Worm (Caenorhabditis elegans) whole organism, young adult: ENCODE results near the gene oig-2.
"Not testable (repeated sequence)": the region's sequence is repeated elsewhere in the genome, so short reads cannot be mapped to it uniquely, and the experiment has no call there.

Source experiments
- B0019.2 ChIP-seq: fragments of 200-800 bp; sonication (Bioruptor generic); conservative IDR thresholded peaks from 2 replicates; pipeline ENCODE4 v1.3.6; 2022; ENCODE audit warnings: missing genetic modification reagents, missing genetic modification characterization, missing compliant biosample characterization
- C06A6.2 ChIP-seq: fragments of 200-800 bp; sonication (Bioruptor generic); conservative IDR thresholded peaks from 2 replicates; pipeline ENCODE4 v1.3.6; 2022; ENCODE audit warnings: missing genetic modification characterization, missing compliant biosample characterization
- F39B2.1 ChIP-seq: fragments of 200-800 bp; sonication (Bioruptor generic); IDR thresholded peaks from 2 replicates; pipeline ENCODE4 v1.3.6; 2022; ENCODE audit warnings: missing genetic modification reagents, missing genetic modification characterization, missing compliant biosample characterization
- F49E8.2 ChIP-seq: sonication (generic microtip); optimal IDR thresholded peaks from 3 replicates; lab custom pipeline; 2017; ENCODE audit warnings: missing genetic modification characterization, mild to moderate bottlenecking, missing compliant biosample characterization, antibody characterized with exemption, moderate library complexity; ENCODE audit not compliant: insufficient read depth
- F57A8.1 ChIP-seq: fragments of 200-800 bp; sonication (Bioruptor generic); optimal IDR thresholded peaks from 2 replicates; lab custom pipeline; 2018; ENCODE audit warnings: mild to moderate bottlenecking, missing genetic modification characterization, moderate library complexity, missing compliant biosample characterization
- T26A5.8 ChIP-seq: sonication (generic microtip); optimal IDR thresholded peaks from 2 replicates; lab custom pipeline; 2016; ENCODE audit warnings: missing genetic modification characterization, missing compliant biosample characterization
- Y95B8A.8 ChIP-seq: fragments of 200-800 bp; sonication (Bioruptor generic); IDR thresholded peaks from 2 replicates; pipeline ENCODE4 v1.3.6; 2022; ENCODE audit warnings: missing genetic modification reagents, missing genetic modification characterization, missing compliant biosample characterization
- aptf-3 ChIP-seq: fragments of 200-800 bp; sonication (Bioruptor generic); IDR thresholded peaks from 2 replicates; pipeline ENCODE4 v1.3.6; 2022; ENCODE audit warnings: missing genetic modification characterization, missing compliant biosample characterization
- athp-1 ChIP-seq: sonication (generic microtip); optimal IDR thresholded peaks from 2 replicates; lab custom pipeline; 2017; ENCODE audit warnings: mild to moderate bottlenecking, missing genetic modification characterization, missing compliant biosample characterization
- ceh-40 ChIP-seq: fragments of 200-800 bp; sonication (Bioruptor generic); IDR thresholded peaks from 2 replicates; pipeline ENCODE4 v1.3.6; 2022; ENCODE audit warnings: missing genetic modification characterization, missing compliant biosample characterization
- ceh-91 ChIP-seq: fragments of 200-800 bp; sonication (Bioruptor generic); IDR thresholded peaks from 2 replicates; pipeline ENCODE4 v1.3.6; 2022; ENCODE audit warnings: missing genetic modification reagents, missing genetic modification characterization, missing compliant biosample characterization
- dox-1 ChIP-seq: fragments of 200-800 bp; sonication (Bioruptor generic); IDR thresholded peaks from 2 replicates; pipeline ENCODE4 v1.3.6; 2022; ENCODE audit warnings: missing genetic modification reagents, missing genetic modification characterization, missing compliant biosample characterization
- dpff-1 ChIP-seq: sonication (generic microtip); optimal IDR thresholded peaks from 2 replicates; lab custom pipeline; 2017; ENCODE audit warnings: mild to moderate bottlenecking, missing genetic modification characterization, missing compliant biosample characterization
- egrh-3 ChIP-seq: fragments of 200-800 bp; sonication (Bioruptor generic); IDR thresholded peaks from 2 replicates; pipeline ENCODE4 v1.3.6; 2022; ENCODE audit warnings: missing genetic modification reagents, missing genetic modification characterization, missing compliant biosample characterization
- ekl-4 ChIP-seq: fragments of 200-800 bp; sonication (Bioruptor generic); IDR thresholded peaks from 2 replicates; pipeline ENCODE4 v1.3.6; 2022; ENCODE audit warnings: missing genetic modification reagents, missing genetic modification characterization, missing compliant biosample characterization
- fkh-3 ChIP-seq: sonication (generic microtip); optimal IDR thresholded peaks from 2 replicates; lab custom pipeline; 2016; ENCODE audit warnings: mild to moderate bottlenecking, missing genetic modification characterization, missing compliant biosample characterization
- hmg-1.2 ChIP-seq: fragments of 200-800 bp; sonication (Bioruptor generic); IDR thresholded peaks from 2 replicates; pipeline ENCODE4 v1.3.6; 2022; ENCODE audit warnings: missing genetic modification reagents, missing genetic modification characterization, missing compliant biosample characterization
- hsf-1 ChIP-seq: fragments of 200-800 bp; sonication (Bioruptor generic); IDR thresholded peaks from 2 replicates; pipeline ENCODE4 v1.3.6; 2022; ENCODE audit warnings: missing genetic modification reagents, missing genetic modification characterization, missing compliant biosample characterization
- let-607 ChIP-seq, 2 experiments: fragments of 200-800 bp in 1 of 2; sonication (Bioruptor generic) in 1 of 2; sonication (generic microtip) in 1 of 2; optimal IDR thresholded peaks; 2 replicates each; lab custom pipeline; 2016 to 2018; ENCODE audit warnings: mild to moderate bottlenecking in 2 of 2, missing compliant biosample characterization in 2 of 2, missing genetic modification characterization in 2 of 2, moderate library complexity in 2 of 2, missing genotype in 1 of 2
- mxl-1 ChIP-seq: sonication (generic microtip); optimal IDR thresholded peaks from 2 replicates; lab custom pipeline; 2016; ENCODE audit warnings: missing genetic modification characterization, missing compliant biosample characterization
- pbrm-1 ChIP-seq: fragments of 200-800 bp; sonication (Bioruptor generic); IDR thresholded peaks from 2 replicates; pipeline ENCODE4 v1.3.6; 2022; ENCODE audit warnings: missing genetic modification reagents, missing genetic modification characterization, missing compliant biosample characterization
- pha-4 ChIP-seq: fragments of 150-350 bp; sonication (generic microtip); optimal IDR thresholded peaks from 2 replicates; lab custom pipeline; 2014; ENCODE audit warnings: missing biosample characterization, missing genetic modification reagents, missing genetic modification characterization
- sdz-38 ChIP-seq: sonication (generic microtip); optimal IDR thresholded peaks from 2 replicates; lab custom pipeline; 2016; ENCODE audit warnings: missing genotype, missing genetic modification characterization, missing compliant biosample characterization
- snpc-1.1 ChIP-seq: sonication (generic microtip); optimal IDR thresholded peaks from 2 replicates; lab custom pipeline; 2017; ENCODE audit warnings: missing genetic modification characterization, mild to moderate bottlenecking, missing compliant biosample characterization, antibody characterized with exemption, moderate library complexity, missing genotype, missing genetic modification reagents; ENCODE audit not compliant: insufficient read depth
- snpc-4 ChIP-seq, 5 experiments: fragments of 150-350 bp in 1 of 5; sonication (generic microtip) in 4 of 5; optimal IDR thresholded peaks; 2 replicates each; lab custom pipeline; 2014 to 2018; ENCODE audit warnings: missing genetic modification characterization in 5 of 5, missing biosample characterization in 3 of 5, antibody characterized with exemption in 2 of 5, mild to moderate bottlenecking in 2 of 5, missing compliant biosample characterization in 2 of 5, missing genotype in 2 of 5, moderate library complexity in 2 of 5, missing genetic modification reagents in 1 of 5
- sptf-2 ChIP-seq: fragments of 200-800 bp; sonication (Bioruptor generic); optimal IDR thresholded peaks from 2 replicates; lab custom pipeline; 2018; ENCODE audit warnings: mild to moderate bottlenecking, missing genetic modification characterization, missing compliant biosample characterization
- zfh-2 ChIP-seq: fragments of 200-800 bp; sonication (Bioruptor generic); conservative IDR thresholded peaks from 2 replicates; pipeline ENCODE4 v1.3.6; 2022; ENCODE audit warnings: missing genetic modification reagents, missing genetic modification characterization, missing compliant biosample characterization
- ztf-26 ChIP-seq: sonication (generic microtip); optimal IDR thresholded peaks from 2 replicates; lab custom pipeline; 2017; ENCODE audit warnings: missing genetic modification characterization, missing compliant biosample characterization
- ztf-3 ChIP-seq: fragments of 200-800 bp; sonication (Bioruptor generic); optimal IDR thresholded peaks from 2 replicates; lab custom pipeline; 2018; ENCODE audit warnings: mild to moderate bottlenecking, missing genetic modification characterization, missing compliant biosample characterization

oig-2 gene

DNA sequence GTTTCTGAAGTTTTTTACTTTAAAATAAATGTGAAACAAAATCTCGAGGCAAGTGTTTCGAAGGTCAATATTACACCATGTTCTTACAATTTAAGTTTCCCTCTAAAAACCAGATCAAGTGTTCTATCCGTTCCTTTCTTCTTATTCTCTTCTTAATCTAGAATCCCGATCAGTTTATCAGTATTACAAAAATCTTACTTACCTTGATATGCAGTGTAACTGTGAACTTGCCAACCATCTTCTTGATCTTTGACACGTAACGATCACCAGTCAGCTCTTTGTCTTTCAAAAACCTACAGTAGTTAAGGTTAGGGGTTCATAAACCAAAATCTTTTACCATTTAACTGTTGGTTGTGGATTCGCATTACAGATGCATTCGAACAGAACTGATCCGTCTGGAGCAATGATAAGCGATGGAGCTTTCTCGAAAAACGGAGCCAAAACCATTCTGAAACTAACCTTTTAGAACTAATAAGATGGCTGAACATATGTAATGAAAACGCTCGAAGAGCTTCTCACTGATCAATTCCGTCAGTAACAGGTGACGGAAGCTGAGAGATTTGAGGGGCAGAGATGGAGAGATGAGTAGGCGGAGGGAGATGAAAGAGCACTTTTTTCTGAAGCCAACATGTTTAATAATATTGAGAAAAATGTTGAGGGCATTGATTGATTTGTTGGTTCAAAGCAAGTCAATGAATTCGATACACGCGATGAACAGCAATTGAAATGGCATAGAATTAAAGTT is at the start of gene oig-2:
oig-2 (minus strand) TSS at position 448 of the 745 bp plus-strand sequence.
- TF ChIP-seq fkh-3 (tag; lab: Kevin White, UChicago) (no peak), sptf-2 (GFP tag; lab: Kevin White, UChicago) (no peak), dpff-1 (no peak), aptf-3 (no peak), sdz-38 (tag; lab: Kevin White, UChicago) (no peak), B0019.2 (GFP tag; lab: Robert Waterston, UW) (no peak)

DNA sequence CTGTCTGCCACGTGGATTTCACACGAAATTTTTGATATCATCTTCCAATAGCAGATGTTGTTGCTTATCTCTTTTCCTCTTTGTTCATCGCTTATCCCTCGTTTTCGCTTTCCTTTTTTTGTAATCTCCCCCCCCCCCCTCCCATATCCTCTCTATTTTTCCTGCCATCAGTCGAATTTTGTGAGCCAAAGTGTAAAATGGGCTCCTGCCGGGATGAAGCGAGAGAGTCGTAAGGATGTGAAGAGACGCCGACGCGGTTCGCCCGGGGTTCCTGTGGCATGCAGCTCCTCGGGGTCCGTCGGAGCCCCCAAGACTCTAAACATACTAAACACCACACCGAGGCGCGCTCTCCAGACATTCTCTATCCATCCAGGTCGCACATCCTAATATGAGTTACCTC is 48.6 kb upstream of the oig-2 start, which contains the start of gene zyx-1:
zyx-1 (plus strand) TSS at position 331 of the 400 bp plus-strand sequence.
- TF ChIP-seq zfh-2 (GFP tag; lab: Robert Waterston, UW) (peak; percentile 88), egrh-3 (GFP tag; lab: Robert Waterston, UW) (peak; percentile 37; the same call in 1 of the 2 replicates), ztf-26 (tag; lab: Kevin White, UChicago) (no peak)
- TF ChIP-seq, all 124 proteins: peak for 2

DNA sequence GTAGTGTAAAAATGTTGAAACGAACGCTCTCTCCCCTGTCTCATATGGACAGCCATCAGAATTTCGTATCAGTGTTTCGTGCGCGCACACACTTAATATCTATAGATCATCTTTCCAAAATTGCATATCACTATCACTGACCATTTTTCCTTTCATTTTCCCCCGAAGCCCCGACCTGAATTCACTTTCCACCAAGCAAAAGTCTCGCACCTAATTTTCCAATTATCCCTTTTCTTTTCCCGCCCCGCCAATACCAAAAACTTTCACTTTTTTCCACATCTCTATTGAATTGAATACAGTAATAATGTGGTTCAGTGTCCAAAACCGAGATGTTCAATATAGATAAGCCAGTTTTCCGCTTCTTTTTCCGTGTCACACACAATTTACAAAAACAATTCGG is 45.5 kb upstream of the oig-2 start:
- TF ChIP-seq let-607 (tag; optimal IDR thresholded peaks at IDR 0.05; lab: Kevin White, UChicago) (no peak), pha-4 (tag; lab: Kevin White, UChicago) (no peak), ztf-3 (GFP tag; lab: Kevin White, UChicago) (no peak), dox-1 (GFP tag; lab: Robert Waterston, UW) (no peak), T26A5.8 (tag; lab: Kevin White, UChicago) (no peak), F39B2.1 (no peak), F49E8.2 (tag; lab: Kevin White, UChicago) (no peak), pbrm-1 (GFP tag; lab: Robert Waterston, UW) (no peak), athp-1 (no peak), ceh-91 (GFP tag; lab: Robert Waterston, UW) (no peak)

DNA sequence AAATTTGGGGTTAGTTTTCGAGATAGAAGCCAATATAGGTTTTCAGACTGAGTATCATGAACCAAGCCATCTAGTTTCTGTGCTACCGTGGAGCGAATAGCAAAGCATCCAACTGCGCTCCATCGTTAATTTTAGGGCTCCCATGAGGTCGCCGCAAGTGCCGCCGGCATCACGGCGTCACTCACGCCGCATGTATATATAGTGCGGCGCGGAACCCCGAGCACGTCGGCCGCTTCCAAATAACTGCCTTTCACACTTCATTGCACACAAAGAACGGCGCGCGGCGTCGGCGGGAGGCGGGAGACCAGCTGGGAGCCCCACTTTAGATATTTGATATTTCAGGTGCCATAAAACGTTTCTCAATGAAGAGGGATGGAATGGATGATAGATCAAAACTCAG is 42.1 kb upstream of the oig-2 start:
- no peak for TF ChIP-seq ceh-40 (GFP tag; lab: Robert Waterston, UW)
- no peak for TF ChIP-seq hsf-1 (GFP tag; lab: Robert Waterston, UW)
- peak; percentile 56 for TF ChIP-seq snpc-1.1
- no peak for TF ChIP-seq mxl-1 (tag; lab: Kevin White, UChicago)
- peak; percentile 55 for TF ChIP-seq snpc-4 (GFP tag; optimal IDR thresholded peaks at IDR 0.05; lab: Kevin White, UChicago)
- TF ChIP-seq snpc-4 (tag; optimal IDR thresholded peaks at IDR 0.05; lab: Kevin White, UChicago): peak in 2 of 4 experiments; percentile 71 to 88
- TF ChIP-seq F57A8.1 (GFP tag; lab: Kevin White, UChicago): no peak
- no peak for TF ChIP-seq Y95B8A.8 (GFP tag; lab: Robert Waterston, UW)
- no peak for TF ChIP-seq let-607 (tag; optimal IDR thresholded peaks at IDR 0.05; lab: Kevin White, UChicago)
- TF ChIP-seq hmg-1.2 (GFP tag; lab: Robert Waterston, UW): peak; percentile 54; the same call in 1 of the 2 replicates
- peak; percentile 77 for TF ChIP-seq zfh-2 (GFP tag; lab: Robert Waterston, UW)

DNA sequence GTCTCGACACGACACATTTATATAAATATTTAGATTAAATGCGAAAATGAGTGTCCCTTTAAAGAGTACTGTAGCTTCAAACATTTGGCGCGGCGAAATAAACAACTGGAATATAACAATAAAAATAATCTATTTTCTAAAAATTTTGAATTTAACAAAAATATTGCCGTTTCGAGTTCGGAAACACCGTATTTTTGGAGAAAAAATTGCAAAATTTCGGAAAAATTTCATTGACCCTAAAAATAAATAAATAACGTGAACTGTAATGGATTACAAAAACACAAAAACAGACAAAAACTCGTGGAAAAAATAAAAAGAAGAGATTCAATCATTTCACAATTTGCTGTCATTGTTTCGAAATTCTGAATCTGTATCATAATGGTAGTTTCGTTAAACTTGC is 39.6 kb upstream of the oig-2 start, which contains the start of gene F42G4.2:
F42G4.2 (plus strand) TSS at position 301 of the 400 bp plus-strand sequence.
- TF ChIP-seq C06A6.2 (GFP tag; lab: Robert Waterston, UW); mxl-1 (tag; lab: Kevin White, UChicago); ekl-4: not testable (repeated sequence)
